Worm (Caenorhabditis elegans): ENCODE measurements around the gene Y13C8A.1.

Gene Y13C8A.1

DNA sequence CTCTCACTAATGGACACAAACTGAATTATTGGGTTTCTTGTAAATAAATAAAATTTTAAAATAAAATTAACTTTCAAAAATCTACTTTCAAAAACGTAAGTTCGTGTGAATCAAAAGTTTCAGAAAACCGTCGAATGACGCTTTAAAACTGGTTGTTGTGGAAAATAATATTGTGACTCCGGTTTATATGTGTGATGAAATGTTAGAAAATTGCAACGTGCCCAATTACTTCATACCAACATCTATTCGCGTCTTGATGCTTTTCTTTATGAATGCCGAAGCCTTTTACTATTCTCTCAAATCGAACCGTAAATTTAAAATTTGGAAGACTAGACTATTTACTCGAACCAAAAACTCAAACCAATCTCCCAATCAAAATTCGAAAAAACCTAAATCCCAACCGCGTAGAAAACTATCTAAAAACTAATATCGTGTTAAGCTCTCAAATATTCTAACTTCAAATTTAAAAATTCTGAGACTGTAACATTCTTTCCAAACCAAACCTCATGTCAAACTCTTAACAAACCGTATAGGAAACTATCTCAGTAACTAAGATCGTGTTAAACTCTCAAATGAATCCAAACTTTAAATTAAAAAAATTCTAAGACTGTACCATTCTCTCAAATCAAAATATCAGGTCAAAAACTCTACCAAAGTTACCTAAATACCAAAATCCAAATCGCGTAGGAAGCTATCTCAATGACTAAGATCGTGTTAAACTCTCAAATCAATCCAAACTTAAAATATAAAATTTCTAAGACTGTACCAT lies 47.9 kb downstream of the Y13C8A.1 start (continued):
- TF ChIP-seq unc-86 (tag; optimal IDR thresholded peaks at IDR 0.05) (no peak), zip-4 (GFP tag; optimal IDR thresholded peaks at IDR 0.05) (no peak), dpl-1 (GFP tag; optimal IDR thresholded peaks at IDR 0.05) (peak in 2 of 3 experiments; percentile 26 to 29), C34B4.2 (tag; optimal IDR thresholded peaks at IDR 0.05) (no peak), pag-3 (tag; optimal IDR thresholded peaks at IDR 0.05; ENCODE audit: borderline replicate concordance, insufficient read depth) (no peak), nhr-90 (tag; optimal IDR thresholded peaks at IDR 0.05; ENCODE audit: poor library complexity) (peak; percentile 50), sup-37 (GFP tag; optimal IDR thresholded peaks at IDR 0.05) (peak; percentile 34), mab-9 (GFP tag; IDR thresholded peaks at IDR 0.05) (peak; percentile 83), ces-1 (GFP tag; optimal IDR thresholded peaks at IDR 0.05) (no peak), irx-1 (tag; optimal IDR thresholded peaks at IDR 0.05) (no peak), Y116A8C.19 (tag; optimal IDR thresholded peaks at IDR 0.05; ENCODE audit: borderline replicate concordance) (no peak), xbp-1 (tag; optimal IDR thresholded peaks at IDR 0.05) (no peak), snpc-4 (tag; optimal IDR thresholded peaks at IDR 0.05) (no peak), unc-30 (tag; optimal IDR thresholded peaks at IDR 0.05) (no peak), pax-3 (tag; optimal IDR thresholded peaks at IDR 0.05) (peak; percentile 47), nhr-28 (tag; optimal IDR thresholded peaks at IDR 0.05) (no peak), mef-2 (tag; optimal IDR thresholded peaks at IDR 0.05) (no peak), sptf-1 (tag; optimal IDR thresholded peaks at IDR 0.05) (no peak), aly-2 (tag; optimal IDR thresholded peaks at IDR 0.05) (no peak), fkh-8 (tag; optimal IDR thresholded peaks at IDR 0.05) (no peak), grh-1 (GFP tag; IDR thresholded peaks at IDR 0.05) (peak; percentile 69), jun-1 (tag; optimal IDR thresholded peaks at IDR 0.05) (no peak), nhr-71 (tag; optimal IDR thresholded peaks at IDR 0.05) (peak; percentile 77), ama-1 (optimal IDR thresholded peaks at IDR 0.05) (peak; percentile 99), ztf-4 (tag; optimal IDR thresholded peaks at IDR 0.05) (peak; percentile 76), unc-130 (tag; optimal IDR thresholded peaks at IDR 0.05) (peak; percentile 72), ceh-8 (GFP tag; optimal IDR thresholded peaks at IDR 0.05) (no peak), nhr-84 (tag; optimal IDR thresholded peaks at IDR 0.05) (peak; percentile 12), snu-23 (GFP tag; optimal IDR thresholded peaks at IDR 0.05) (peak; percentile 55), rnt-1 (tag; optimal IDR thresholded peaks at IDR 0.05) (peak; percentile 76), mdl-1 (tag; optimal IDR thresholded peaks at IDR 0.05) (peak in 1 of 2 experiments; percentile 5), ets-5 (GFP tag; IDR thresholded peaks at IDR 0.05) (0 out of 2 replicates have a peak, but pooled peaks have one; percentile 89), dsc-1 (tag; optimal IDR thresholded peaks at IDR 0.05) (peak; percentile 11), aha-1 (tag; optimal IDR thresholded peaks at IDR 0.05) (peak; percentile 16), lin-14 (GFP tag; optimal IDR thresholded peaks at IDR 0.05) (no peak), lin-35 (GFP tag; optimal IDR thresholded peaks at IDR 0.05) (peak in 1 of 2 experiments; percentile 45), egl-27 (tag; optimal IDR thresholded peaks at IDR 0.05) (peak in 1 of 2 experiments; percentile 38), nhr-12 (tag; optimal IDR thresholded peaks at IDR 0.05) (no peak), C16A3.4 (tag; optimal IDR thresholded peaks at IDR 0.05) (peak; percentile 56), elt-3 (tag; optimal IDR thresholded peaks at IDR 0.05) (peak in 2 of 6 experiments; percentile 18 to 33), elt-2 (tag; optimal IDR thresholded peaks at IDR 0.05) (no peak), efl-1 (optimal IDR thresholded peaks at IDR 0.05) (peak in 1 of 2 experiments; percentile 36), efl-1 (GFP tag; optimal IDR thresholded peaks at IDR 0.05 in 1 of 2) (peak in 1 of 2 experiments; percentile 90)
